Worm (Caenorhabditis elegans): ENCODE results near the gene crn-4.

ce11 chrX:2246908-2247307 is 11.0 kb downstream of the crn-4 start, which contains the start of gene AH9.1:
- TF ChIP-seq snpc-4 (tag; optimal IDR thresholded peaks at IDR 0.05) (no peak), lin-39 (tag; optimal IDR thresholded peaks at IDR 0.05) (no peak), egl-13 (tag; optimal IDR thresholded peaks at IDR 0.05) (no peak), nhr-47 (tag; optimal IDR thresholded peaks at IDR 0.05) (no peak), nhr-28 (tag; optimal IDR thresholded peaks at IDR 0.05) (no peak), nhr-237 (tag; optimal IDR thresholded peaks at IDR 0.05) (no peak), nhr-11 (tag; optimal IDR thresholded peaks at IDR 0.05) (no peak), lin-13 (GFP tag; optimal IDR thresholded peaks at IDR 0.05) (no peak), egl-27 (tag; optimal IDR thresholded peaks at IDR 0.05) (no peak), ama-1 (optimal IDR thresholded peaks at IDR 0.05) (no peak), unc-98 (GFP tag; IDR thresholded peaks at IDR 0.05) (no peak), mdl-1 (tag; optimal IDR thresholded peaks at IDR 0.05) (no peak)
